Fruit fly (Drosophila melanogaster): Measurements from ENCODE around the gene Ucp4B.

Gene Ucp4B

DNA sequence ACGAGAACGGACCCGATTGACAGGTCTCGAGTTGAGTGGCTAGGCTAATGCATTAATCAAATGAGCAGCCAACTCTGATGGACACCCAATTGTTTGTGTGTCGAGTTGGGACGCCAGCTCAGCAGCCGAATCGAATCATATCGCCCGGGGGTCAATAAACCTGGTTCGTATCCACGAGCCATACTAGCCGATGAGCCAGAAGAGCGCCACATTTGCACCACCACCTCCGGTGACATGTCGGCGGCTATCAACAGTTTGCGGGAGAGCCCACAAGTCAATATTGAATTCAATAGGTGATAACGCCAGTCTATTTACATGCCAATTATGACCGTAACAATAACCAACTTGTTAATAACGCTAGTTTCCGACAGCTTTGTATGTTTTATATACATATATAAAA is 4.5 kb downstream of the Ucp4B start (continued):
- peak; percentile 55 for TF ChIP-seq unpg (GFP tag; optimal IDR thresholded peaks at IDR 0.05)
- TF ChIP-seq CG32772 (GFP tag; IDR thresholded peaks at IDR 0.05), result no peak
- peak; percentile 61; the same call in 1 of the 2 replicates for TF ChIP-seq Atf6 (GFP tag; IDR thresholded peaks at IDR 0.05)
- TF ChIP-seq CG11696 (GFP tag; IDR thresholded peaks at IDR 0.05), result no peak
- TF ChIP-seq CG10274 (GFP tag; optimal IDR thresholded peaks at IDR 0.05), result no peak
- TF ChIP-seq CG15269 (tag; optimal IDR thresholded peaks at IDR 0.05), result peak; percentile 65
- TF ChIP-seq slp2 (GFP tag; optimal IDR thresholded peaks at IDR 0.05), result no peak
- TF ChIP-seq CG4424 (GFP tag; optimal IDR thresholded peaks at IDR 0.05), result peak; percentile 12
- TF ChIP-seq croc (GFP tag; conservative IDR thresholded peaks at IDR 0.05), result no peak
- no peak for TF ChIP-seq CG11085 (GFP tag; IDR thresholded peaks at IDR 0.05)
- TF ChIP-seq chn (GFP tag; optimal IDR thresholded peaks at IDR 0.05), result no peak
- no peak for TF ChIP-seq Dad (GFP tag; optimal IDR thresholded peaks at IDR 0.05)
- TF ChIP-seq CG9817 (tag; optimal IDR thresholded peaks at IDR 0.05), result peak; percentile 40
- peak; percentile 21; the same call in 1 of the 2 replicates for TF ChIP-seq CG32532 (GFP tag; IDR thresholded peaks at IDR 0.05)
- peak; percentile 9 for TF ChIP-seq NK7.1 (GFP tag; optimal IDR thresholded peaks at IDR 0.05)
- peak; percentile 16; the same call in 1 of the 2 replicates for TF ChIP-seq stc (GFP tag; IDR thresholded peaks at IDR 0.05)
- peak; percentile 78 for TF ChIP-seq wek (GFP tag; optimal IDR thresholded peaks at IDR 0.05)
- peak; percentile 34 for TF ChIP-seq CoRest (tag; optimal IDR thresholded peaks at IDR 0.05)
- TF ChIP-seq D19B (GFP tag; optimal IDR thresholded peaks at IDR 0.05), result peak; percentile 4
- peak; percentile 33; the same call in 1 of the 2 replicates for TF ChIP-seq CG6689 (GFP tag; IDR thresholded peaks at IDR 0.05)
- peak; percentile 52 for TF ChIP-seq CG2202 (tag; optimal IDR thresholded peaks at IDR 0.05)
- TF ChIP-seq oc (tag; optimal IDR thresholded peaks at IDR 0.05), result no peak
- peak; percentile 63 for TF ChIP-seq CG18764 (GFP tag; optimal IDR thresholded peaks at IDR 0.05)
- no peak for TF ChIP-seq CG7271 (tag; optimal IDR thresholded peaks at IDR 0.05)
- no peak for TF ChIP-seq CG7963 (GFP tag; IDR thresholded peaks at IDR 0.05; ENCODE audit: partially characterized antibody)
- TF ChIP-seq CG6791 (GFP tag; IDR thresholded peaks at IDR 0.05; ENCODE audit: partially characterized antibody), result no peak
- TF ChIP-seq nau (GFP tag; optimal IDR thresholded peaks at IDR 0.05), result peak; percentile 73
- TF ChIP-seq eyg (GFP tag; optimal IDR thresholded peaks at IDR 0.05), result no peak
- TF ChIP-seq dm (GFP tag; optimal IDR thresholded peaks at IDR 0.05), result no peak
- TF ChIP-seq lilli (GFP tag; optimal IDR thresholded peaks at IDR 0.05), result no peak
- TF ChIP-seq HLH4C (GFP tag; IDR thresholded peaks at IDR 0.05; ENCODE audit: partially characterized antibody), result no peak
- TF ChIP-seq CG13287 (GFP tag; IDR thresholded peaks at IDR 0.05; ENCODE audit: partially characterized antibody), result no peak
- peak; percentile 48; the same call in 1 of the 2 replicates for TF ChIP-seq CG32767 (GFP tag; IDR thresholded peaks at IDR 0.05)
- TF ChIP-seq sima (GFP tag; optimal IDR thresholded peaks at IDR 0.05), result no peak
- no peak for TF ChIP-seq Atf3 (GFP tag; optimal IDR thresholded peaks at IDR 0.05)
- no peak for TF ChIP-seq chif (GFP tag; optimal IDR thresholded peaks at IDR 0.05)
- no peak for TF ChIP-seq pzg (GFP tag; optimal IDR thresholded peaks at IDR 0.05)
- TF ChIP-seq wdn (GFP tag; IDR thresholded peaks at IDR 0.05), result peak; percentile 49; the same call in 1 of the 2 replicates
- no peak for TF ChIP-seq Hmx (GFP tag; optimal IDR thresholded peaks at IDR 0.05)
- no peak for TF ChIP-seq usp (GFP tag; optimal IDR thresholded peaks at IDR 0.05)
- no peak for TF ChIP-seq mld (GFP tag; IDR thresholded peaks at IDR 0.05; ENCODE audit: partially characterized antibody)
- peak; percentile 32 for TF ChIP-seq CG1603 (tag; optimal IDR thresholded peaks at IDR 0.05)
- TF ChIP-seq Xbp1 (GFP tag; optimal IDR thresholded peaks at IDR 0.05), result no peak
- no peak for TF ChIP-seq vfl (GFP tag; optimal IDR thresholded peaks at IDR 0.05)
- TF ChIP-seq tup (GFP tag; optimal IDR thresholded peaks at IDR 0.05), result peak; percentile 56
- TF ChIP-seq kni (GFP tag; optimal IDR thresholded peaks at IDR 0.05), result peak; percentile 82
- TF ChIP-seq pum (GFP tag; optimal IDR thresholded peaks at IDR 0.05), result no peak
- peak; percentile 89 for TF ChIP-seq lab (GFP tag; optimal IDR thresholded peaks at IDR 0.05)
- no peak for TF ChIP-seq Taf1 (GFP tag; IDR thresholded peaks at IDR 0.05)
- TF ChIP-seq cas (GFP tag; IDR thresholded peaks at IDR 0.05), result no peak
- TF ChIP-seq zen (tag; optimal IDR thresholded peaks at IDR 0.05), result no peak

Data from whole organism, embryonic.